Worm (Caenorhabditis elegans) whole organism, young adult: ENCODE data around the gene math-15.
"Not testable (repeated sequence)": the region's sequence is repeated elsewhere in the genome, so short reads cannot be mapped to it uniquely, and the experiment has no call there.

ENCODE experiments used
- B0019.2 ChIP-seq: fragments of 200-800 bp; sonication (Bioruptor generic); conservative IDR thresholded peaks from 2 replicates; pipeline ENCODE4 v1.3.6; 2022; ENCODE audit warnings: missing genetic modification reagents, missing genetic modification characterization, missing compliant biosample characterization
- C17E4.6 ChIP-seq: fragments of 200-800 bp; sonication (Bioruptor generic); IDR thresholded peaks from 2 replicates; pipeline ENCODE4 v1.3.6; 2022; ENCODE audit warnings: missing genetic modification reagents, missing genetic modification characterization, missing compliant biosample characterization
- D2030.7 ChIP-seq: fragments of 200-800 bp; sonication (Bioruptor generic); IDR thresholded peaks from 2 replicates; pipeline ENCODE4 v1.3.6; 2022; ENCODE audit warnings: missing genetic modification reagents, missing genetic modification characterization, missing compliant biosample characterization
- F22D6.2 ChIP-seq: sonication (generic microtip); optimal IDR thresholded peaks from 2 replicates; lab custom pipeline; 2016; ENCODE audit warnings: mild to moderate bottlenecking, missing genetic modification characterization, missing compliant biosample characterization
- F55B11.4 ChIP-seq: sonication (generic microtip); optimal IDR thresholded peaks from 2 replicates; lab custom pipeline; 2016; ENCODE audit warnings: missing compliant biosample characterization, missing genetic modification characterization, borderline replicate concordance; ENCODE audit not compliant: insufficient read depth
- K12H6.12 ChIP-seq: fragments of 200-800 bp; sonication (Bioruptor generic); optimal IDR thresholded peaks from 2 replicates; lab custom pipeline; 2018; ENCODE audit warnings: mild to moderate bottlenecking, missing genetic modification characterization, missing compliant biosample characterization
- T26A5.8 ChIP-seq: sonication (generic microtip); optimal IDR thresholded peaks from 2 replicates; lab custom pipeline; 2016; ENCODE audit warnings: missing genetic modification characterization, missing compliant biosample characterization
- Y53G8AR.9 ChIP-seq: fragments of 200-800 bp; sonication (Bioruptor generic); conservative IDR thresholded peaks from 2 replicates; pipeline ENCODE4 v1.3.6; 2022; ENCODE audit warnings: missing genetic modification reagents, missing genetic modification characterization, missing compliant biosample characterization
- Y79H2A.3 ChIP-seq: fragments of 200-800 bp; sonication (Bioruptor generic); conservative IDR thresholded peaks from 2 replicates; pipeline ENCODE4 v1.3.6; 2022; ENCODE audit warnings: missing genetic modification reagents, missing genetic modification characterization, missing compliant biosample characterization
- ama-1 ChIP-seq, 3 experiments: fragments of 150-350 bp in 1 of 3; sonication (generic microtip) in 2 of 3; optimal IDR thresholded peaks; 2 replicates each; lab custom pipeline; 2014 to 2018; ENCODE audit warnings: missing biosample characterization in 2 of 3, missing genetic modification characterization in 2 of 3, missing genetic modification reagents in 2 of 3
- aptf-3 ChIP-seq: fragments of 200-800 bp; sonication (Bioruptor generic); IDR thresholded peaks from 2 replicates; pipeline ENCODE4 v1.3.6; 2022; ENCODE audit warnings: missing genetic modification characterization, missing compliant biosample characterization
- ceh-58 ChIP-seq: fragments of 200-800 bp; sonication (Bioruptor generic); IDR thresholded peaks from 2 replicates; pipeline ENCODE4 v1.3.6; 2022; ENCODE audit warnings: missing genetic modification characterization, missing compliant biosample characterization
- efl-1 ChIP-seq: fragments of 150-350 bp; optimal IDR thresholded peaks from 2 replicates; lab custom pipeline; 2014; ENCODE audit warnings: missing biosample characterization, missing genetic modification reagents, missing genetic modification characterization
- egl-18 ChIP-seq: fragments of 200-800 bp; sonication (Bioruptor generic); IDR thresholded peaks from 2 replicates; pipeline ENCODE4 v1.3.6; 2022; ENCODE audit warnings: missing genetic modification reagents, missing genetic modification characterization, missing compliant biosample characterization
- ets-4 ChIP-seq: fragments of 200-800 bp; sonication (Bioruptor generic); optimal IDR thresholded peaks from 2 replicates; lab custom pipeline; 2018; ENCODE audit warnings: mild to moderate bottlenecking, missing genetic modification characterization, missing compliant biosample characterization
- him-1 ChIP-seq: sonication (generic microtip); optimal IDR thresholded peaks from 2 replicates; lab custom pipeline; 2016; ENCODE audit warnings: missing genotype, missing genetic modification reagents, missing genetic modification characterization, missing compliant biosample characterization
- hlh-12 ChIP-seq: sonication (generic microtip); optimal IDR thresholded peaks from 2 replicates; lab custom pipeline; 2016; ENCODE audit warnings: missing genetic modification characterization, missing compliant biosample characterization
- hmg-1.2 ChIP-seq: fragments of 200-800 bp; sonication (Bioruptor generic); IDR thresholded peaks from 2 replicates; pipeline ENCODE4 v1.3.6; 2022; ENCODE audit warnings: missing genetic modification reagents, missing genetic modification characterization, missing compliant biosample characterization
- hmg-20 ChIP-seq: fragments of 200-800 bp; sonication (Bioruptor generic); IDR thresholded peaks from 2 replicates; pipeline ENCODE4 v1.3.6; 2022; ENCODE audit warnings: missing genetic modification reagents, missing genetic modification characterization, missing compliant biosample characterization
- lag-1 ChIP-seq: fragments of 200-800 bp; sonication (Bioruptor generic); IDR thresholded peaks from 2 replicates; pipeline ENCODE4 v1.3.6; 2022; ENCODE audit warnings: missing genetic modification reagents, missing genetic modification characterization, missing compliant biosample characterization
- lin-26 ChIP-seq: fragments of 200-800 bp; sonication (Bioruptor generic); IDR thresholded peaks from 2 replicates; pipeline ENCODE4 v1.3.6; 2022; ENCODE audit warnings: missing genetic modification reagents, missing genetic modification characterization, missing compliant biosample characterization
- madf-6 ChIP-seq: fragments of 200-800 bp; sonication (Bioruptor generic); IDR thresholded peaks from 2 replicates; pipeline ENCODE4 v1.3.6; 2022; ENCODE audit warnings: missing genetic modification reagents, missing genetic modification characterization, missing compliant biosample characterization
- mcd-1 ChIP-seq: fragments of 200-800 bp; sonication (Bioruptor generic); IDR thresholded peaks from 2 replicates; pipeline ENCODE4 v1.3.6; 2022; ENCODE audit warnings: missing genetic modification reagents, missing genetic modification characterization, missing compliant biosample characterization
- nfyb-1 ChIP-seq: fragments of 200-800 bp; sonication (Bioruptor generic); IDR thresholded peaks from 2 replicates; pipeline ENCODE4 v1.3.6; 2022; ENCODE audit warnings: missing genetic modification reagents, missing genetic modification characterization, missing compliant biosample characterization
- nhr-80 ChIP-seq: sonication (generic microtip); optimal IDR thresholded peaks from 2 replicates; lab custom pipeline; 2016; ENCODE audit warnings: missing genetic modification characterization, missing compliant biosample characterization
- rec-8 ChIP-seq, 2 experiments: sonication (generic microtip); optimal IDR thresholded peaks; 2 replicates each; lab custom pipeline; 2016; ENCODE audit warnings: mild to moderate bottlenecking in 2 of 2, missing genetic modification characterization in 2 of 2, missing genetic modification reagents in 2 of 2, missing genotype in 2 of 2, missing biosample characterization in 1 of 2, missing compliant biosample characterization in 1 of 2, moderate library complexity in 1 of 2
- snpc-4 ChIP-seq, 5 experiments: fragments of 150-350 bp in 1 of 5; sonication (generic microtip) in 4 of 5; optimal IDR thresholded peaks; 2 replicates each; lab custom pipeline; 2014 to 2018; ENCODE audit warnings: missing genetic modification characterization in 5 of 5, missing biosample characterization in 3 of 5, antibody characterized with exemption in 2 of 5, mild to moderate bottlenecking in 2 of 5, missing compliant biosample characterization in 2 of 5, missing genotype in 2 of 5, moderate library complexity in 2 of 5, missing genetic modification reagents in 1 of 5
- sptf-2 ChIP-seq: fragments of 200-800 bp; sonication (Bioruptor generic); optimal IDR thresholded peaks from 2 replicates; lab custom pipeline; 2018; ENCODE audit warnings: mild to moderate bottlenecking, missing genetic modification characterization, missing compliant biosample characterization
- ztf-26 ChIP-seq: sonication (generic microtip); optimal IDR thresholded peaks from 2 replicates; lab custom pipeline; 2017; ENCODE audit warnings: missing genetic modification characterization, missing compliant biosample characterization

math-15 gene

DNA sequence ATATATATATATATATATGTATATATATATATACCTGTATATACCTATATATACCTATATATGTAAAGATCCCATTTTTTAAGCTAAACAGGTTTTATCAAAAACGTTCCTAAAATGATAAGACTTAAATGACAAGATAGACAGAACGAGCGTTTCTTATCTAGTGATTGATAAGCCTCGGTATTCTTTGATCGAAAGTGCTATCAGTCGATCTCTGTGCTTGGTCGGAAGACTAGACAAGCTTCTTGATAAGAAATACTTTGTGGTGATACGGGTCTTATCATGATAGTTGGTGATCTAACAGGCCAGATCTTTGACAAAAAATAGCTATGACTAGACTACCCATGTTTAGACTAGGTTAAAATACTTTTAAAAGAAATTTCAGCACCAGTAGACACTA, 14.5 kb upstream of the math-15 start (continued):
- TF ChIP-seq mcd-1 (GFP tag; lab: Robert Waterston, UW) (0 out of 2 replicates have a peak, but pooled peaks have one; percentile 21), sptf-2 (GFP tag; lab: Kevin White, UChicago) (no peak), him-1 (tag; lab: Kevin White, UChicago) (no peak), nhr-80 (tag; lab: Kevin White, UChicago) (peak; percentile 91), ama-1 (optimal IDR thresholded peaks at IDR 0.05; lab: Kevin White, UChicago) (no peak), ama-1 (GFP tag; optimal IDR thresholded peaks at IDR 0.05; lab: Kevin White, UChicago) (no peak), Y79H2A.3 (GFP tag; lab: Robert Waterston, UW) (no peak), B0019.2 (GFP tag; lab: Robert Waterston, UW) (no peak), egl-18 (GFP tag; lab: Robert Waterston, UW) (no peak), D2030.7 (no peak), aptf-3 (GFP tag; lab: Robert Waterston, UW) (no peak), F55B11.4 (tag; lab: Kevin White, UChicago) (no peak), rec-8 (tag; optimal IDR thresholded peaks at IDR 0.05; lab: Kevin White, UChicago) (no peak), nfyb-1 (GFP tag; lab: Robert Waterston, UW) (peak; percentile 45; the same call in 1 of the 2 replicates), lag-1 (GFP tag; lab: Robert Waterston, UW) (no peak), Y53G8AR.9 (GFP tag; lab: Robert Waterston, UW) (no peak), ztf-26 (tag; lab: Kevin White, UChicago) (peak; percentile 7), ets-4 (GFP tag; lab: Kevin White, UChicago) (peak; percentile 85), snpc-4 (GFP tag; optimal IDR thresholded peaks at IDR 0.05; lab: Kevin White, UChicago) (no peak), snpc-4 (tag; optimal IDR thresholded peaks at IDR 0.05; lab: Kevin White, UChicago) (no peak), lin-26 (GFP tag; lab: Robert Waterston, UW) (no peak), hlh-12 (no peak), ceh-58 (GFP tag; lab: Robert Waterston, UW) (no peak), madf-6 (GFP tag; lab: Robert Waterston, UW) (no peak), T26A5.8 (tag; lab: Kevin White, UChicago) (no peak)

DNA sequence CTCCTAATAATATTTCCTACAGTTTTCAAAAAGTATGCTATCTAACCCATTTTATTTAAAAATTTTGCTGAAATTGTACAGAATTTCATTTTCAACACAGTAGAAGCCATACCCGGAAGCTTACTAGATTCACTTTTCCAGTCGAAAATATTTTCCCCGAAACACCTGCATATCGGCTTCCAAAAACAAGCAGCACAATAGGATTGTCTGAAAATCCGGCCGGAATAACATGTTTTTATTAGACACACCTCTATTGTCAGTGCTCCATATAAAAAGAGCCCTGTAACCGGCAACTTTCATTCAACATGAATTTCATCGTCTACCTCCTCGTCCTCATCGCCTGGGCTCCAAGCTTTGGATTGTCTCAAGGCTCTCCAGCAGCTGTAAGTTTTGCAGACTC, 13.7 kb upstream of the math-15 start, which contains the start of gene C52E2.2:
Gene C52E2.2, plus strand, starts transcription at position 301 of the 400 bp plus-strand sequence.
- TF ChIP-seq C17E4.6 (GFP tag; lab: Robert Waterston, UW), result no peak
- TF ChIP-seq efl-1 (GFP tag; lab: Kevin White, UChicago), result no peak

DNA sequence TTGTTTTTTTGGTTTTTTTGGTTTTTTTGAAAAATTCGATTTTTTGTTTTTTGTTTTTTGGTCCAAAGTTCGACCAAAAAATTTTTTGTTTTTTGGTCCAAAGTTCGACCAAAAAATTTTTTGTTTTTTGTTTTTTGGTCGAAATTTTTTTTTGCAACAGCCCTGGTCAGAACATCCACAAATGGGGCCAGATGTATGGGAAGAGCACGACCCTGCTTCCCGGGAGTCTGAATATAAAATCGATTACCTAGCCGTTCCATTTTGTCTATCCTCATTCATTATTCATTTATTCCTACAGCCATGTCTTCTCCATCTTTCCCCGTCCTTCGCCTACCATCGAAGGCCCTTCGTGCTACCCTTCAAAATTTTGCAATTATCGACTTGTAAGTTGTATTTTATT, 12.1 kb upstream of the math-15 start, which contains the start of gene fbxb-95:
Gene fbxb-95, plus strand, starts transcription at position 301 of the 400 bp plus-strand sequence.
- not testable (repeated sequence) for TF ChIP-seq hmg-20; K12H6.12 (tag; lab: Kevin White, UChicago); F22D6.2

DNA sequence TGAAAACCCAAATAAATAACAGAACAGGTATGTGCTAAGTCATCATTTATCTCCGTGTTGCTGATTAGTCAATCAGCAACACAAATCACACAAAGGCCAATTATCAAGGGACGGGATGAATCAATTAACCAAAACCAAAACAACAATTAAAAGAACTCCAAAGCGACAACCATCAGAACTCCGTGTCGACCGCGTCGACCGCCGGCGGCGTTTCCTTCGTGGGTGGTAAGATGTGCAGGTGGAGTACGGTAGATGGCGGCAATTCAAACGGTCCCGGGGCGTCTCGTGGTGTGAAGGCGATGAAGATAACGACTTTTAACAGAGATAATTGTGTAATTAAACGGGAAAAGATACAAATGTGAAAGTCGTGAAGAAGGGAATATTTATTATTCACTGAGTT, 10.7 kb upstream of the math-15 start:
- peak; percentile 41 for TF ChIP-seq mcd-1 (GFP tag; lab: Robert Waterston, UW)
- 0 out of 2 replicates have a peak, but pooled peaks have one; percentile 56 for TF ChIP-seq aptf-3 (GFP tag; lab: Robert Waterston, UW)

DNA sequence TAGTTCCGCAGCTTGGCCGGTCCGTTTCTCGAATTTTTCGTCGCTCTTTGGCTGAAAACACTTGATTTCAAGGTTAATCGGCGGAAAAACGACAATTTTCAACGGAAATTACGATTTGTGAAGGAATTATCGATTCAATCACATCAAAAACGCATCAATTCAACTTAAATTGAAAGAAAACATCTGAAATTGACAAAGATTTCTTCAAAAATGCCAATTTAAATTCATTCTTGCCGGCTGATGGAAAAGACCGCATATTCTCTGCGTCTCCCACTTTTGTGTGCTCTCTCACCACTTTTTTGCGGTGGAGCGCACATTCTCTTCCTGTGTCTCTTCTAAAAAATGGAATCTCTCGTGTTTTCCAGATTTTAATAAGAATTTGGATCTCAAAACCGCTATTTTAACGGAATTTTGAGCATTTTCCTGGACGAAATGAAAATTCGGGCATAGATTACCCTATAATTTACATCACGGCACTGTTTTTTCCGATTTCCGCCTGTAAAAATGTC, 4.8 kb upstream of the math-15 start, which contains the start of gene C16C4.18:
Gene C16C4.18, minus strand, starts transcription at position 51 of the 509 bp plus-strand sequence.
- TF ChIP-seq mcd-1 (GFP tag; lab: Robert Waterston, UW), result peak; percentile 67; the same call in 1 of the 2 replicates
- TF ChIP-seq D2030.7, result peak; percentile 44; the same call in 1 of the 2 replicates
- peak; percentile 96 for TF ChIP-seq hmg-1.2 (GFP tag; lab: Robert Waterston, UW)
